Worm (Caenorhabditis elegans) whole organism, L4/young adult: ENCODE data around the gene F18A12.7.

Source experiments
- W03F9.2 ChIP-seq: fragments of 150-350 bp; optimal IDR thresholded peaks from 2 replicates; lab custom pipeline; 2014; ENCODE audit warnings: missing biosample characterization, missing genetic modification characterization
- dao-5 ChIP-seq: sonication (generic microtip); optimal IDR thresholded peaks from 2 replicates; lab custom pipeline; 2016; ENCODE audit warnings: missing genotype, missing genetic modification characterization, moderate library complexity, missing compliant biosample characterization
- him-1 ChIP-seq: sonication (generic microtip); optimal IDR thresholded peaks from 2 replicates; lab custom pipeline; 2016; ENCODE audit warnings: missing genotype, missing genetic modification reagents, missing genetic modification characterization, missing compliant biosample characterization

DNA sequence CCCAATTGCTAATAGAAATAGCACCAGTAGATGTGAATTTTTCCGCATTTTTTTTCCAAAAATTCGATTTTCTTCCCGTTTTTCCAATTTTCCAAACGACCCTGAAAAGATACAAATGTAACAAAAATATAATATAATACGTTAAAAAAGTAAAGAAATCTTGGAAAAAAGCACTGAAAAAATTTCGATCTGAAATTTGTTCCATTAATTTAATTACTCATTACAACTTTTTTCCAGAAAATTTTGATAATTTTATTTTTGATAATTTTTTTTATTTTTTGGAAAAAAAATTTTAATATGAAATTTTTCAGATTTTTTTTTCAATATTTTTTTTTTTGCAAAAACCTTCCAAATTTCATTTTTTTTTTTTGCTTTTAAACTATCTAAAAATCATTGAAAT is 22.1 kb upstream of the F18A12.7 start, which contains the start of gene skpo-2:
- TF ChIP-seq dao-5 (tag; lab: Kevin White, UChicago) (no peak), him-1 (tag; lab: Kevin White, UChicago) (no peak), W03F9.2 (no peak)
